Worm (Caenorhabditis elegans): ENCODE results near the gene cht-6.

DNA sequence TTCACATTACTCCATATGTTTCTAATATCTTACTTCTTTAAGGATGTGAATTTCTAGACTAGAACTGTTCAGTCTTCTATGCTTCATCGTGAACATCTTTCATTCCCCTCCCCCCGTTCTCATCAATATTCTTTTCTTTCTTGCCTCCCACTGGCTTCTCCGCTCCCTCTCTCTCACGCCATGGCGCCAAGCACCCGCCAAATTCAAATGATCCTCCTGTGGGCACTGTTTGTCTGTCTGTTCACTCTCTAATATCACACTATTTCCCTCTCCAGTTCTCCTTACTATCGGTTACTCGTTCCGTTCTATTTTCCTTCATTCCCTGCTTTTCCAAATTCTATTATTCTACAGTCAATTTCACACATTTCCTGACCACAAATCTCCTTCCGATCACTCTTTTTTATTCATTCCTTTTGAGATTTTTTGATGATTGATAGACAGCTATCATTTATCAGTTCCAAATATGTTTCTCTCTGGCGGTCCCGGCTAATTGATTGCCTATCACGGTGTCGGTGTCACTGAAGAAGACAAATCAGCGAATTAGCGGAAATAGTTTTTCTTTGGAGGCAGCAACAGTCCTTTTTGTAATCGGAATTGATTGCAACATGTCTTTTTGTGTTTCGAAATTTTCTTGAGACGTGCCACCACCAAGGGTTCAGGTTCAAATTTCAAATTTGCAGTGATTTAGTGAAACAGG, 43.7 kb downstream of the cht-6 start:
- TF ChIP-seq nhr-71 (tag; optimal IDR thresholded peaks at IDR 0.05) (no peak), aly-2 (tag; optimal IDR thresholded peaks at IDR 0.05) (no peak), lin-35 (GFP tag; optimal IDR thresholded peaks at IDR 0.05) (no peak), pqm-1 (tag; optimal IDR thresholded peaks at IDR 0.05) (no peak), dsc-1 (tag; optimal IDR thresholded peaks at IDR 0.05) (no peak), nhr-12 (tag; optimal IDR thresholded peaks at IDR 0.05) (no peak), dpl-1 (GFP tag; optimal IDR thresholded peaks at IDR 0.05) (peak in 1 of 3 experiments; percentile 1), unc-86 (tag; optimal IDR thresholded peaks at IDR 0.05) (no peak)
